Worm (Caenorhabditis elegans): ENCODE data around the gene fcmt-1.

- TF ChIP-seq zag-1 (tag; optimal IDR thresholded peaks at IDR 0.05): no peak
- TF ChIP-seq unc-39 (tag; optimal IDR thresholded peaks at IDR 0.05): no peak
- no peak for TF ChIP-seq nhr-12 (tag; optimal IDR thresholded peaks at IDR 0.05)
- TF ChIP-seq nhr-237 (tag; optimal IDR thresholded peaks at IDR 0.05): no peak
- TF ChIP-seq ztf-11 (tag; optimal IDR thresholded peaks at IDR 0.05): no peak
- TF ChIP-seq gmeb-1 (tag; optimal IDR thresholded peaks at IDR 0.05): no peak
- no peak for TF ChIP-seq lin-13 (GFP tag; optimal IDR thresholded peaks at IDR 0.05)
Measured at ce11 chrII:11725615-11726014, 16.3 kb upstream of the fcmt-1 start.
